Fruit fly (Drosophila melanogaster): Measurements from ENCODE around the gene cact.

Gene cact

DNA sequence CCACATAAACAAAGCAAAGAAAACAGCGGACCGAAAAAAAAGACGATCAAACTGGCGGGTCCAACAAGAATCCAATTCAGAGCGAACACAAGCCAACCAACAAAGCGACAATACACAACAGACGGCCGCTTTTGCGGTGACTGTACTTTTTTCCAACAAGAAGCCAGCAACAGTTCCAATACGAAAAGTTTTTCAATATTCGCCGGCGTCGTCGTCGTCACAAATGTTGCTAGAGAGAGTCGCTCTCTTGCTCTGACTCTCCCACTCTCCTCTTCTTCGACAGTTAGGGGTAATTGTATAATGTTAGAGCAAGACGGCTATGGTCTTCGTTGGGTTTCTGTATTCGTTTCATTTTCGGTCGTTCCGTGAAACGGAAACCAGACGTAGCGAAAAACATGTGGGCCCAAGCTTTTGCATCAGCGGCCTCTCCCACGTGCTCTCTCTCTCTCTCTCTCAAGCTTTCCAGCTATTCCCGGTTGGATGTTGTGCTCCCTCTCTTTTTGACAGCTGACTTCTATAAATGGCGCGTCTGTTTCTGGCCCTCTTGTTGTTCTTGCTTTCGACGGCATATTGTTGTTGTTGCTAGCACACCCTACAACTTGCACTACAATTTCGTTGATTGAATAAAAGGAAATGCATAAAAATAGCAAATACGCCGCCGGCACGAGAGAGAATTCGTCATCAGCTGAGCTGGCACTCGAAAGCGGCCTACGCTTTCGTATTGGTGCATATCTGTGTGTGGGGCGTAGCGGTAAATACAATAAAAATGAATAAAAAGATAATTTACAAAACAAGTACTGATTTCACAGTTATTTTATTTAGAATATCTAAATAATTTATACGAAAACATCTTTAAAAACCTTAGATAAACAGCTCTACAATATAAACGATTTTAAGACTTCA lies 56.5 kb downstream of the cact start (continued):
- TF ChIP-seq CkIIα-i1 (GFP tag; IDR thresholded peaks at IDR 0.05) (no peak), pum (GFP tag; optimal IDR thresholded peaks at IDR 0.05) (no peak), Atf-2 (GFP tag; optimal IDR thresholded peaks at IDR 0.05) (no peak), GATAe (GFP tag; conservative IDR thresholded peaks at IDR 0.05) (no peak), pros (GFP tag; optimal IDR thresholded peaks at IDR 0.05) (peak; percentile 98), Oaz (GFP tag; IDR thresholded peaks at IDR 0.05) (no peak), CG4617 (GFP tag; optimal IDR thresholded peaks at IDR 0.05; ENCODE audit: borderline replicate concordance) (no peak), ttk (GFP tag; IDR thresholded peaks at IDR 0.05) (no peak), CG18619 (GFP tag; optimal IDR thresholded peaks at IDR 0.05) (peak; percentile 39), CG18011 (GFP tag; optimal IDR thresholded peaks at IDR 0.05) (peak; percentile 49), dimm (GFP tag; IDR thresholded peaks at IDR 0.05) (no peak), sens (GFP tag) (peak; percentile 84), mld (GFP tag; IDR thresholded peaks at IDR 0.05; ENCODE audit: partially characterized antibody) (no peak), CG1603 (tag; optimal IDR thresholded peaks at IDR 0.05) (peak; percentile 48), Fer1 (GFP tag; optimal IDR thresholded peaks at IDR 0.05) (peak; percentile 97), abd-A (tag; optimal IDR thresholded peaks at IDR 0.05) (peak; percentile 94), CG10462 (GFP tag; optimal IDR thresholded peaks at IDR 0.05) (no peak), fru (optimal IDR thresholded peaks at IDR 0.05) (no peak), Eip74EF (GFP tag; optimal IDR thresholded peaks at IDR 0.05) (peak in 1 of 2 experiments; percentile 79), D (optimal IDR thresholded peaks at IDR 0.05) (peak; percentile 87), D (GFP tag; optimal IDR thresholded peaks at IDR 0.05) (peak; percentile 54), CG15601 (tag; optimal IDR thresholded peaks at IDR 0.05) (peak; percentile 77), CG9876 (GFP tag; optimal IDR thresholded peaks at IDR 0.05) (no peak), CG8765 (GFP tag; IDR thresholded peaks at IDR 0.05) (no peak), Myb (GFP tag; optimal IDR thresholded peaks at IDR 0.05) (no peak), nau (GFP tag; optimal IDR thresholded peaks at IDR 0.05) (peak; percentile 93), Fer3 (tag; optimal IDR thresholded peaks at IDR 0.05) (peak; percentile 81), luna (GFP tag; optimal IDR thresholded peaks at IDR 0.05) (no peak), Mes4 (GFP tag; optimal IDR thresholded peaks at IDR 0.05) (peak; percentile 59), Nf-YC (tag; optimal IDR thresholded peaks at IDR 0.05) (peak; percentile 73), Mrtf (GFP tag; IDR thresholded peaks at IDR 0.05) (no peak), scrt (GFP tag; optimal IDR thresholded peaks at IDR 0.05) (peak; percentile 94), HmgD (GFP tag; optimal IDR thresholded peaks at IDR 0.05) (peak; percentile 45), CG10267 (tag; optimal IDR thresholded peaks at IDR 0.05) (peak; percentile 64), D19B (GFP tag; optimal IDR thresholded peaks at IDR 0.05) (peak; percentile 15), CG1024 (GFP tag; IDR thresholded peaks at IDR 0.05) (no peak), crp (GFP tag; optimal IDR thresholded peaks at IDR 0.05) (peak; percentile 11 to 89), CG16863 (GFP tag; optimal IDR thresholded peaks at IDR 0.05) (peak; percentile 28), YL-1 (GFP tag; optimal IDR thresholded peaks at IDR 0.05) (peak; percentile 98), gcm (GFP tag; optimal IDR thresholded peaks at IDR 0.05) (peak; percentile 92), en (GFP tag; optimal IDR thresholded peaks at IDR 0.05) (peak; percentile 45), CG1233 (GFP tag; optimal IDR thresholded peaks at IDR 0.05) (peak; percentile 85), tio (GFP tag; optimal IDR thresholded peaks at IDR 0.05) (no peak), CG1529 (GFP tag; optimal IDR thresholded peaks at IDR 0.05) (peak; percentile 71), CG7556 (GFP tag; optimal IDR thresholded peaks at IDR 0.05) (peak; percentile 24), Dek (tag; optimal IDR thresholded peaks at IDR 0.05) (peak; percentile 49), Tbp (GFP tag; optimal IDR thresholded peaks at IDR 0.05) (no peak), wek (GFP tag; optimal IDR thresholded peaks at IDR 0.05) (peak; percentile 92), ase (GFP tag; IDR thresholded peaks at IDR 0.05) (no peak)

Data from whole organism, embryonic.